Fruit fly (Drosophila melanogaster): ENCODE measurements around the gene Gfrl.

The Gfrl gene

dm6 chr3R:20484441-20484840 lies at the start of gene Gfrl:
Gene Gfrl (minus strand): TSS chr3R:20484588.
- TF ChIP-seq ovo (GFP tag; optimal IDR thresholded peaks at IDR 0.05) (no peak), CG11617 (GFP tag; optimal IDR thresholded peaks at IDR 0.05) (no peak), CG7045 (GFP tag; optimal IDR thresholded peaks at IDR 0.05) (no peak), kay (GFP tag; ENCODE audit: borderline replicate concordance) (no peak), pad (GFP tag; optimal IDR thresholded peaks at IDR 0.05) (no peak), CG12768 (GFP tag; optimal IDR thresholded peaks at IDR 0.05) (no peak), Mnt (GFP tag; optimal IDR thresholded peaks at IDR 0.05) (no peak), CG14711 (tag; optimal IDR thresholded peaks at IDR 0.05) (no peak), CG1620 (GFP tag; optimal IDR thresholded peaks at IDR 0.05) (no peak), bab1 (GFP tag; optimal IDR thresholded peaks at IDR 0.05) (no peak), CG5204 (GFP tag; optimal IDR thresholded peaks at IDR 0.05) (no peak), cnc (optimal IDR thresholded peaks at IDR 0.05) (no peak), Crg-1 (GFP tag; optimal IDR thresholded peaks at IDR 0.05) (no peak), CG33017 (tag; optimal IDR thresholded peaks at IDR 0.05) (no peak), CG7101 (tag; optimal IDR thresholded peaks at IDR 0.05) (no peak), tj (GFP tag; optimal IDR thresholded peaks at IDR 0.05) (no peak), cic (GFP tag; optimal IDR thresholded peaks at IDR 0.05) (no peak), toe (GFP tag; optimal IDR thresholded peaks at IDR 0.05) (no peak)

dm6 chr3R:20512368-20512767 lies 28.0 kb upstream of the Gfrl start, which contains the start of gene MFS9:
Gene MFS9 (minus strand): TSS chr3R:20512468.
- TF ChIP-seq cic (GFP tag; optimal IDR thresholded peaks at IDR 0.05) (no peak), toe (GFP tag; optimal IDR thresholded peaks at IDR 0.05) (no peak), CG5204 (GFP tag; optimal IDR thresholded peaks at IDR 0.05) (no peak), CG11617 (GFP tag; optimal IDR thresholded peaks at IDR 0.05) (no peak), Mnt (GFP tag; optimal IDR thresholded peaks at IDR 0.05) (no peak), CG33017 (tag; optimal IDR thresholded peaks at IDR 0.05) (no peak), CG1620 (GFP tag; optimal IDR thresholded peaks at IDR 0.05) (no peak), cnc (optimal IDR thresholded peaks at IDR 0.05) (no peak), bab1 (GFP tag; optimal IDR thresholded peaks at IDR 0.05) (no peak), CG7101 (tag; optimal IDR thresholded peaks at IDR 0.05) (no peak), Clk (GFP tag; optimal IDR thresholded peaks at IDR 0.05) (no peak), pad (GFP tag; optimal IDR thresholded peaks at IDR 0.05) (no peak), tj (GFP tag; optimal IDR thresholded peaks at IDR 0.05) (no peak), Hr96 (GFP tag; optimal IDR thresholded peaks at IDR 0.05) (no peak), CG12768 (GFP tag; optimal IDR thresholded peaks at IDR 0.05) (no peak)

- no peak for TF ChIP-seq pad (GFP tag; optimal IDR thresholded peaks at IDR 0.05)
- no peak for TF ChIP-seq CG12768 (GFP tag; optimal IDR thresholded peaks at IDR 0.05)
- no peak for TF ChIP-seq CG7101 (tag; optimal IDR thresholded peaks at IDR 0.05)
- TF ChIP-seq CG14711 (tag; optimal IDR thresholded peaks at IDR 0.05) = no peak
- no peak for TF ChIP-seq tj (GFP tag; optimal IDR thresholded peaks at IDR 0.05)
- no peak for TF ChIP-seq CG1620 (GFP tag; optimal IDR thresholded peaks at IDR 0.05)
- TF ChIP-seq CG7045 (GFP tag; optimal IDR thresholded peaks at IDR 0.05) = no peak
- TF ChIP-seq Mnt (GFP tag; optimal IDR thresholded peaks at IDR 0.05) = no peak
- no peak for TF ChIP-seq kay (GFP tag; ENCODE audit: borderline replicate concordance)
Observed at dm6 chr3R:20509377-20509776, 25.0 kb upstream of the Gfrl start.

- TF ChIP-seq ovo (GFP tag; optimal IDR thresholded peaks at IDR 0.05) (no peak), CG33017 (tag; optimal IDR thresholded peaks at IDR 0.05) (no peak), Crg-1 (GFP tag; optimal IDR thresholded peaks at IDR 0.05) (no peak), CG7101 (tag; optimal IDR thresholded peaks at IDR 0.05) (no peak), cnc (optimal IDR thresholded peaks at IDR 0.05) (no peak), toe (GFP tag; optimal IDR thresholded peaks at IDR 0.05) (no peak), pad (GFP tag; optimal IDR thresholded peaks at IDR 0.05) (no peak), CG14711 (tag; optimal IDR thresholded peaks at IDR 0.05) (no peak), tj (GFP tag; optimal IDR thresholded peaks at IDR 0.05) (no peak), Mnt (GFP tag; optimal IDR thresholded peaks at IDR 0.05) (no peak), Clk (GFP tag; optimal IDR thresholded peaks at IDR 0.05) (no peak)
Observed at dm6 chr3R:20504488-20504887, 20.1 kb upstream of the Gfrl start, which contains the start of gene Or92a. Gene Or92a (plus strand): TSS chr3R:20504788.

- TF ChIP-seq tj (GFP tag; optimal IDR thresholded peaks at IDR 0.05) = no peak
- no peak for TF ChIP-seq CG7045 (GFP tag; optimal IDR thresholded peaks at IDR 0.05)
- no peak for TF ChIP-seq Clk (GFP tag; optimal IDR thresholded peaks at IDR 0.05)
- TF ChIP-seq Mnt (GFP tag; optimal IDR thresholded peaks at IDR 0.05) = no peak
- TF ChIP-seq toe (GFP tag; optimal IDR thresholded peaks at IDR 0.05) = no peak
- TF ChIP-seq cic (GFP tag; optimal IDR thresholded peaks at IDR 0.05) = no peak
- TF ChIP-seq CG14711 (tag; optimal IDR thresholded peaks at IDR 0.05) = no peak
- TF ChIP-seq CG12768 (GFP tag; optimal IDR thresholded peaks at IDR 0.05) = no peak
- TF ChIP-seq kay (GFP tag; ENCODE audit: borderline replicate concordance) = peak; percentile 59
Observed at dm6 chr3R:20503646-20504045, 19.3 kb upstream of the Gfrl start, which contains the start of gene MtnB. Gene MtnB (minus strand): TSS chr3R:20503746.

- TF ChIP-seq kay (GFP tag; ENCODE audit: borderline replicate concordance) (no peak), CG7101 (tag; optimal IDR thresholded peaks at IDR 0.05) (no peak), Crg-1 (GFP tag; optimal IDR thresholded peaks at IDR 0.05) (no peak), tj (GFP tag; optimal IDR thresholded peaks at IDR 0.05) (no peak), Clk (GFP tag; optimal IDR thresholded peaks at IDR 0.05) (no peak), CG11617 (GFP tag; optimal IDR thresholded peaks at IDR 0.05) (no peak), CG14711 (tag; optimal IDR thresholded peaks at IDR 0.05) (no peak), cic (GFP tag; optimal IDR thresholded peaks at IDR 0.05) (no peak), toe (GFP tag; optimal IDR thresholded peaks at IDR 0.05) (no peak), Hr96 (GFP tag; optimal IDR thresholded peaks at IDR 0.05) (no peak), CG1620 (GFP tag; optimal IDR thresholded peaks at IDR 0.05) (no peak), ovo (GFP tag; optimal IDR thresholded peaks at IDR 0.05) (no peak), CG7045 (GFP tag; optimal IDR thresholded peaks at IDR 0.05) (no peak)
Observed at dm6 chr3R:20501910-20502309, 17.5 kb upstream of the Gfrl start, which contains the start of gene CG46441. Gene CG46441 (minus strand): TSS chr3R:20502010.
